Worm (Caenorhabditis elegans) whole organism, L4 larva: ENCODE results near the gene dyf-11.

Source experiments
- D1046.2 ChIP-seq: fragments of 200-800 bp; sonication (Bioruptor generic); IDR thresholded peaks from 2 replicates; pipeline ENCODE4 v1.3.6; 2022; ENCODE audit warnings: missing genetic modification characterization, missing compliant biosample characterization
- F37D6.2 ChIP-seq: sonication (generic microtip); optimal IDR thresholded peaks from 2 replicates; lab custom pipeline; 2016; ENCODE audit warnings: mild to moderate bottlenecking, missing genetic modification characterization, missing compliant biosample characterization
- F49E8.2 ChIP-seq: sonication (generic microtip); optimal IDR thresholded peaks from 2 replicates; lab custom pipeline; 2016; ENCODE audit warnings: missing compliant biosample characterization, mild to moderate bottlenecking, missing genetic modification characterization, borderline replicate concordance
- R02D3.7 ChIP-seq: fragments of 150-350 bp; sonication (generic microtip); optimal IDR thresholded peaks from 3 replicates; lab custom pipeline; 2014; ENCODE audit warnings: missing biosample characterization, missing genetic modification characterization
- Y105C5A.15 ChIP-seq: fragments of 200-800 bp; sonication (Bioruptor generic); IDR thresholded peaks from 2 replicates; pipeline ENCODE4 v1.3.6; 2022; ENCODE audit warnings: missing genetic modification characterization, missing compliant biosample characterization
- Y48G9A.11 ChIP-seq: fragments of 200-800 bp; sonication (Bioruptor generic); IDR thresholded peaks from 2 replicates; pipeline ENCODE4 v1.3.6; 2022; ENCODE audit warnings: missing genetic modification reagents, missing genetic modification characterization, missing compliant biosample characterization
- Y75B8A.6 ChIP-seq: fragments of 200-800 bp; sonication (Bioruptor generic); IDR thresholded peaks from 2 replicates; pipeline ENCODE4 v1.3.6; 2022; ENCODE audit warnings: missing genetic modification reagents, missing genetic modification characterization, missing compliant biosample characterization
- ZK546.5 ChIP-seq, 2 experiments: sonication (generic microtip); optimal IDR thresholded peaks; 2 replicates each; lab custom pipeline; 2017; ENCODE audit warnings: missing biosample characterization in 2 of 2, missing genetic modification characterization in 2 of 2
- aha-1 ChIP-seq: fragments of 150-350 bp; peaks from one replicate; lab custom pipeline; 2014; ENCODE audit warnings: missing biosample characterization, missing genetic modification characterization
- aly-2 ChIP-seq: sonication (generic microtip); optimal IDR thresholded peaks from 2 replicates; lab custom pipeline; 2018; ENCODE audit warnings: missing biosample characterization, missing genetic modification characterization
- ceh-20 ChIP-seq: fragments of 200-800 bp; sonication (Bioruptor generic); IDR thresholded peaks from 2 replicates; pipeline ENCODE4 v1.3.6; 2022; ENCODE audit warnings: missing genetic modification reagents, missing genetic modification characterization, missing compliant biosample characterization
- ces-1 ChIP-seq: fragments of 150-350 bp; sonication (generic microtip); optimal IDR thresholded peaks from 4 replicates; lab custom pipeline; 2014; ENCODE audit warnings: missing biosample characterization, missing genetic modification reagents, missing genetic modification characterization
- daf-16 ChIP-seq, 3 experiments: sonication (generic microtip); optimal IDR thresholded peaks; 2 replicates each; lab custom pipeline; 2016 to 2017; ENCODE audit warnings: missing genetic modification characterization in 3 of 3, missing genetic modification reagents in 3 of 3, mild to moderate bottlenecking in 2 of 3, missing compliant biosample characterization in 2 of 3, missing biosample characterization in 1 of 3, moderate library complexity in 1 of 3
- dmd-6 ChIP-seq: fragments of 200-800 bp; sonication (Bioruptor generic); IDR thresholded peaks from 2 replicates; pipeline ENCODE4 v1.3.6; 2022; ENCODE audit warnings: missing genetic modification reagents, missing genetic modification characterization, missing compliant biosample characterization
- dmd-8 ChIP-seq: fragments of 200-800 bp; sonication (Bioruptor generic); IDR thresholded peaks from 2 replicates; pipeline ENCODE4 v1.3.6; 2022; ENCODE audit warnings: missing genetic modification characterization, missing compliant biosample characterization
- dmd-9 ChIP-seq: fragments of 200-800 bp; sonication (Bioruptor generic); IDR thresholded peaks from 2 replicates; pipeline ENCODE4 v1.3.6; 2022; ENCODE audit warnings: missing genetic modification reagents, missing genetic modification characterization, missing compliant biosample characterization
- dpl-1 ChIP-seq: fragments of 150-350 bp; optimal IDR thresholded peaks from 2 replicates; lab custom pipeline; 2014; ENCODE audit warnings: missing biosample characterization, missing genetic modification reagents, missing genetic modification characterization
- dve-1 ChIP-seq: sonication (generic microtip); optimal IDR thresholded peaks from 2 replicates; lab custom pipeline; 2017; ENCODE audit warnings: antibody characterized with exemption, mild to moderate bottlenecking, missing genetic modification characterization, missing compliant biosample characterization; ENCODE audit not compliant: insufficient read depth
- hlh-11 ChIP-seq: fragments of 200-800 bp; sonication (Bioruptor generic); optimal IDR thresholded peaks from 2 replicates; lab custom pipeline; 2018; ENCODE audit warnings: mild to moderate bottlenecking, missing genetic modification characterization, missing compliant biosample characterization
- jun-1 ChIP-seq: fragments of 150-350 bp; optimal IDR thresholded peaks from 2 replicates; lab custom pipeline; 2014; ENCODE audit warnings: missing biosample characterization, missing genetic modification reagents, missing genetic modification characterization
- lin-1 ChIP-seq: fragments of 200-800 bp; sonication (Bioruptor generic); IDR thresholded peaks from 2 replicates; pipeline ENCODE4 v1.3.6; 2022; ENCODE audit warnings: missing genetic modification reagents, missing genetic modification characterization, missing compliant biosample characterization
- lin-38 ChIP-seq: fragments of 200-800 bp; sonication (Bioruptor generic); IDR thresholded peaks from 2 replicates; pipeline ENCODE4 v1.3.6; 2022; ENCODE audit warnings: missing genetic modification reagents, missing genetic modification characterization, missing compliant biosample characterization
- mdl-1 ChIP-seq, 2 experiments: fragments of 150-350 bp in 1 of 2; sonication (generic microtip) in 1 of 2; optimal IDR thresholded peaks; 2 replicates each; lab custom pipeline; 2014 to 2017; ENCODE audit warnings: missing biosample characterization in 2 of 2, missing genetic modification characterization in 2 of 2
- mxl-2 ChIP-seq: fragments of 200-800 bp; sonication (Bioruptor generic); conservative IDR thresholded peaks from 2 replicates; pipeline ENCODE4 v1.3.6; 2022; ENCODE audit warnings: missing genetic modification reagents, missing genetic modification characterization, missing compliant biosample characterization
- nhr-11 ChIP-seq: fragments of 150-350 bp; optimal IDR thresholded peaks from 2 replicates; lab custom pipeline; 2014; ENCODE audit warnings: missing biosample characterization, missing genetic modification characterization
- nhr-237 ChIP-seq: sonication (generic microtip); optimal IDR thresholded peaks from 2 replicates; lab custom pipeline; 2017; ENCODE audit warnings: missing biosample characterization, missing genetic modification characterization
- nhr-48 ChIP-seq: sonication (generic microtip); optimal IDR thresholded peaks from 2 replicates; lab custom pipeline; 2016; ENCODE audit warnings: mild to moderate bottlenecking, missing genetic modification characterization, missing compliant biosample characterization
- nhr-77 ChIP-seq: fragments of 150-350 bp; optimal IDR thresholded peaks from 2 replicates; lab custom pipeline; 2014; ENCODE audit warnings: missing biosample characterization, missing genetic modification characterization
- pqm-1 ChIP-seq: sonication (generic microtip); optimal IDR thresholded peaks from 2 replicates; lab custom pipeline; 2017; ENCODE audit warnings: missing biosample characterization, missing genetic modification characterization
- set-16 ChIP-seq: fragments of 200-800 bp; sonication (Bioruptor generic); IDR thresholded peaks from 2 replicates; pipeline ENCODE4 v1.3.6; 2022; ENCODE audit warnings: missing genetic modification reagents, missing genetic modification characterization, missing compliant biosample characterization
- spr-3 ChIP-seq: fragments of 200-800 bp; sonication (Bioruptor generic); optimal IDR thresholded peaks from 2 replicates; lab custom pipeline; 2018; ENCODE audit warnings: mild to moderate bottlenecking, missing genetic modification characterization, missing compliant biosample characterization
- unc-62 ChIP-seq, 3 experiments: fragments of 150-350 bp in 1 of 3; sonication (generic microtip); optimal IDR thresholded peaks in 2 of 3; peaks in 1 of 3; 1 replicate in 1 of 3; 2 replicates in 2 of 3; lab custom pipeline; 2014 to 2017; ENCODE audit warnings: missing biosample characterization in 3 of 3, missing genetic modification characterization in 3 of 3, missing genetic modification reagents in 3 of 3, missing genotype in 1 of 3
- zfp-2 ChIP-seq: sonication (generic microtip); optimal IDR thresholded peaks from 2 replicates; lab custom pipeline; 2016; ENCODE audit warnings: mild to moderate bottlenecking, missing genetic modification characterization, missing compliant biosample characterization
- zfp-3 ChIP-seq: fragments of 200-800 bp; sonication (Bioruptor generic); conservative IDR thresholded peaks from 2 replicates; pipeline ENCODE4 v1.3.6; 2022; ENCODE audit warnings: missing genetic modification reagents, missing genetic modification characterization, missing compliant biosample characterization
- ztf-7 ChIP-seq: fragments of 150-350 bp; optimal IDR thresholded peaks from 2 replicates; lab custom pipeline; 2014; ENCODE audit warnings: missing biosample characterization, missing genetic modification characterization

The dyf-11 gene

ce11 chrX:768061-768646 is 4.6 kb downstream of the dyf-11 start, which contains the start of the genes trap-2 and ile-2 (continued):
- no peak for TF ChIP-seq R02D3.7 (tag; lab: Kevin White, UChicago)
- peak; percentile 71 for TF ChIP-seq pqm-1 (tag; lab: Kevin White, UChicago)
- peak; percentile 83 for TF ChIP-seq F37D6.2 (tag; lab: Kevin White, UChicago)
- TF ChIP-seq Y75B8A.6 (GFP tag; lab: Robert Waterston, UW): peak; percentile 65; the same call in 1 of the 2 replicates
- TF ChIP-seq spr-3 (GFP tag; lab: Kevin White, UChicago): peak; percentile 79
- peak; percentile 86 for TF ChIP-seq zfp-3 (GFP tag; lab: Robert Waterston, UW)
- TF ChIP-seq set-16 (GFP tag; lab: Robert Waterston, UW): peak; percentile 80
- TF ChIP-seq lin-38: peak; percentile 99
- no peak for TF ChIP-seq nhr-237
- TF ChIP-seq dmd-9: no peak
- TF ChIP-seq Y48G9A.11 (GFP tag; lab: Robert Waterston, UW): no peak
- peak; percentile 79 for TF ChIP-seq ceh-20
- peak; percentile 80 for TF ChIP-seq nhr-77
- no peak for TF ChIP-seq F49E8.2 (tag; lab: Kevin White, UChicago)
- TF ChIP-seq dmd-8 (GFP tag; lab: Robert Waterston, UW): no peak
- peak; percentile 75 for TF ChIP-seq dpl-1 (GFP tag; lab: Kevin White, UChicago)
- TF ChIP-seq nhr-48: peak; percentile 78
- peak; percentile 93 for TF ChIP-seq dve-1
- TF ChIP-seq hlh-11 (tag; lab: Kevin White, UChicago): peak; percentile 98
- peak; percentile 54 for TF ChIP-seq jun-1 (tag; lab: Kevin White, UChicago)
- TF ChIP-seq ztf-7: peak; percentile 72

ce11 chrX:769550-769949 is 6.0 kb downstream of the dyf-11 start:
- TF ChIP-seq daf-16 (GFP tag; optimal IDR thresholded peaks at IDR 0.05; lab: Kevin White, UChicago) (no peak), daf-16 (tag; optimal IDR thresholded peaks at IDR 0.05; lab: Kevin White, UChicago) (no peak), aha-1 (tag; lab: Kevin White, UChicago) (peak; percentile 95), unc-62 (GFP tag; optimal IDR thresholded peaks at IDR 0.05 in 1 of 2; lab: Kevin White, UChicago) (peak in 1 of 2 experiments; percentile 47), unc-62 (tag; optimal IDR thresholded peaks at IDR 0.05; lab: Kevin White, UChicago) (no peak)
- TF ChIP-seq, all 104 proteins: peak for 2

ce11 chrX:770537-770936 is 7.0 kb downstream of the dyf-11 start, which contains the start of gene T04G9.7:
T04G9.7 (plus strand) TSS chrX:770837.
- no peak for TF ChIP-seq Y105C5A.15 (GFP tag; lab: Robert Waterston, UW)

ce11 chrX:772184-772583 is 8.6 kb downstream of the dyf-11 start, which contains the start of gene T04G9.4:
T04G9.4 (plus strand) TSS chrX:772476.
- no peak for TF ChIP-seq dmd-6 (GFP tag; lab: Robert Waterston, UW)
- TF ChIP-seq zfp-2: no peak
- TF ChIP-seq ces-1 (GFP tag; lab: Kevin White, UChicago): no peak
- TF ChIP-seq D1046.2 (GFP tag; lab: Robert Waterston, UW): no peak
- no peak for TF ChIP-seq mxl-2
- TF ChIP-seq ZK546.5 (tag; optimal IDR thresholded peaks at IDR 0.05; lab: Kevin White, UChicago): no peak
- TF ChIP-seq mdl-1 (tag; optimal IDR thresholded peaks at IDR 0.05; lab: Kevin White, UChicago): no peak
- no peak for TF ChIP-seq aly-2 (tag; lab: Kevin White, UChicago)
- TF ChIP-seq nhr-11 (tag; lab: Kevin White, UChicago): no peak
- no peak for TF ChIP-seq lin-1
